Fruit fly (Drosophila melanogaster) whole organism, prepupa: ENCODE measurements around the gene Ubx.

Source experiments
- CG10631 ChIP-seq: fragments of 200-800 bp; sonication (Bioruptor generic); optimal IDR thresholded peaks from 2 replicates; lab custom pipeline; 2016; ENCODE audit warnings: missing biosample characterization, missing genetic modification characterization
- CG7368 ChIP-seq: fragments of 200-800 bp; sonication (Bioruptor generic); optimal IDR thresholded peaks from 3 replicates; lab custom pipeline; 2016; ENCODE audit warnings: missing biosample characterization, missing genetic modification characterization
- Eip78C ChIP-seq: fragments of 200-800 bp; sonication (Bioruptor generic); peaks from one replicate; lab custom pipeline; 2016; ENCODE audit warnings: missing biosample characterization, missing genetic modification characterization
- achi ChIP-seq: fragments of 200-800 bp; sonication (Bioruptor generic); optimal IDR thresholded peaks from 3 replicates; lab custom pipeline; 2016; ENCODE audit warnings: missing biosample characterization, missing genetic modification characterization
- fd85E ChIP-seq: fragments of 200-800 bp; sonication (Bioruptor generic); optimal IDR thresholded peaks from 3 replicates; lab custom pipeline; 2016; ENCODE audit warnings: missing biosample characterization, missing genetic modification characterization

- no peak for TF ChIP-seq achi (GFP tag; lab: Kevin White, UChicago)
- no peak for TF ChIP-seq CG10631 (GFP tag; lab: Kevin White, UChicago)
- TF ChIP-seq Eip78C (GFP tag; lab: Kevin White, UChicago), result no peak
- no peak for TF ChIP-seq fd85E (GFP tag; lab: Kevin White, UChicago)
- TF ChIP-seq CG7368, result no peak
Observed at dm6 chr3R:16682901-16683300, 51.3 kb downstream of the Ubx start.
